Fruit fly (Drosophila melanogaster): ENCODE measurements around the gene CG33995.
A peak's percentile ranks its signal among the peaks of the same experiment; 100 is the strongest.

The CG33995 gene

DNA sequence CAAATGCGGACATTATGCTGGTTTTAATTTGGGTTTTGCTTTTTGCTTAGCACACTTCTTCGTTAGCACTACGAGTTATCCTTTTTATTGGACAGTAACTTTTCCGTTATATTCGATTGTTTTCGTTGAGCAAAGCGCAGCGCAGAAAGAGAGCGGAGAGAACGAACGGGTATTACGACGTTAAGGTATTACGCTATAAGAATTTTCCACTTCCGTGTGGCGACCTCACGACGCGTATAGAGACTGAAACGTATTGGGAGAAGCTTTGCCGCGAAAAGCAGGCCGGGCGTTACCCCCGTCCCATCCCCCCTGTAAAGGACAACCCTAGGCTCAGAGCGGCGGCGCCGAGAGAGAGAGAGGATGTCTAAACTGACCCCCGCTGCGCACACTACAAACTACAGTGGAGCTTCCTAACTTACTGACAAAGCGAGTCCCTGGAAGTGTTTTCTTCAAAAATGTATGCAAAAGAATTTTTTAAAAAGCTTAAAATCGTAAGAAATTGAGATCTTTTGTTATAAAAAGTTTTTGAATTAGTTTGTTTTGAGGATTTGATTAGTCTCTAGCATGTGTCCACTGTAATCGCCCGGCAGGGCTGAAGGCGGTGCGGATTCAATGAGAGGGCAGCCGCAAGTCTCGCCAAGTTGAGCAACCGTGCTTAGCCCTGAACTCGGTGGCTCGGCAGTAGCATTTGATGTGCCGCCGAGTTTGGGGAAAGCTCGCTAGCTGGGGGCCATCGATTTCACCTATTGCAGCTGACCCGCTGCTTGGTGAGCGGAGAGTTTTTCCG, 38.2 kb upstream of the CG33995 start (continued):
- peak; percentile 84; the same call in 1 of the 2 replicates for TF ChIP-seq bowl (GFP tag; IDR thresholded peaks at IDR 0.05)
- peak; percentile 78 for TF ChIP-seq Vsx1 (GFP tag; optimal IDR thresholded peaks at IDR 0.05)
- TF ChIP-seq nerfin-2 (GFP tag; IDR thresholded peaks at IDR 0.05; ENCODE audit: partially characterized antibody) = no peak
- TF ChIP-seq CG18764 (GFP tag; optimal IDR thresholded peaks at IDR 0.05) = peak; percentile 84
- peak; percentile 97 for TF ChIP-seq CG34376 (GFP tag; optimal IDR thresholded peaks at IDR 0.05)
- TF ChIP-seq CG31224 (GFP tag; IDR thresholded peaks at IDR 0.05) = peak; percentile 90
- TF ChIP-seq chn (GFP tag; optimal IDR thresholded peaks at IDR 0.05) = peak; percentile 93
- TF ChIP-seq CG15479 (GFP tag; optimal IDR thresholded peaks at IDR 0.05) = no peak
- peak; percentile 88 for TF ChIP-seq CG15601 (tag; optimal IDR thresholded peaks at IDR 0.05)
- peak; percentile 83 for TF ChIP-seq dati (GFP tag; IDR thresholded peaks at IDR 0.05)
- TF ChIP-seq gfzf (GFP tag; optimal IDR thresholded peaks at IDR 0.05) = peak; percentile 11
- TF ChIP-seq CG10267 (tag; optimal IDR thresholded peaks at IDR 0.05) = peak; percentile 85
- peak; percentile 94 for TF ChIP-seq fd3F (GFP tag; optimal IDR thresholded peaks at IDR 0.05)
- TF ChIP-seq Side (GFP tag; optimal IDR thresholded peaks at IDR 0.05) = peak; percentile 95
- peak; percentile 91 for TF ChIP-seq CG11398 (GFP tag; optimal IDR thresholded peaks at IDR 0.05)
- TF ChIP-seq CG10431 (GFP tag; optimal IDR thresholded peaks at IDR 0.05) = peak; percentile 65
- peak; percentile 94 for TF ChIP-seq vfl (GFP tag; optimal IDR thresholded peaks at IDR 0.05)
- peak; percentile 62 for TF ChIP-seq sr (GFP tag; IDR thresholded peaks at IDR 0.05)
- TF ChIP-seq Sox100B (GFP tag; optimal IDR thresholded peaks at IDR 0.05) = peak; percentile 87
- peak; percentile 70 for TF ChIP-seq CG3838 (GFP tag; optimal IDR thresholded peaks at IDR 0.05)
- TF ChIP-seq CG10543 (GFP tag; optimal IDR thresholded peaks at IDR 0.05) = peak; percentile 95
- peak; percentile 98 for TF ChIP-seq CG13894 (tag; optimal IDR thresholded peaks at IDR 0.05)
- peak; percentile 70 for TF ChIP-seq GATAe (GFP tag; conservative IDR thresholded peaks at IDR 0.05)
- TF ChIP-seq ems (GFP tag; optimal IDR thresholded peaks at IDR 0.05) = peak; percentile 94
- TF ChIP-seq stwl (tag; optimal IDR thresholded peaks at IDR 0.05) = peak; percentile 20
- TF ChIP-seq Max (GFP tag; optimal IDR thresholded peaks at IDR 0.05) = peak; percentile 85
- TF ChIP-seq CG10274 (GFP tag; optimal IDR thresholded peaks at IDR 0.05) = peak; percentile 78
- TF ChIP-seq Hr39 (optimal IDR thresholded peaks at IDR 0.05) = no peak
- TF ChIP-seq CG17359 (tag; optimal IDR thresholded peaks at IDR 0.05) = peak; percentile 97
- TF ChIP-seq Dp (GFP tag; optimal IDR thresholded peaks at IDR 0.05) = no peak
- peak; percentile 95 for TF ChIP-seq stc (GFP tag; IDR thresholded peaks at IDR 0.05)
- TF ChIP-seq btn (GFP tag; optimal IDR thresholded peaks at IDR 0.05) = peak; percentile 84
- TF ChIP-seq Oaz (GFP tag; IDR thresholded peaks at IDR 0.05) = peak; percentile 90
- TF ChIP-seq CG17829 (tag; optimal IDR thresholded peaks at IDR 0.05) = peak; percentile 91
- peak; percentile 96 for TF ChIP-seq gro (GFP tag; optimal IDR thresholded peaks at IDR 0.05)
- peak; percentile 96 for TF ChIP-seq CG14441 (GFP tag; IDR thresholded peaks at IDR 0.05)
- TF ChIP-seq mld (GFP tag; IDR thresholded peaks at IDR 0.05; ENCODE audit: partially characterized antibody) = no peak
- TF ChIP-seq CG1233 (GFP tag; optimal IDR thresholded peaks at IDR 0.05) = peak; percentile 93
- peak; percentile 85 for TF ChIP-seq CG11560 (tag; IDR thresholded peaks at IDR 0.05)
- peak; percentile 90 for TF ChIP-seq B-H1 (GFP tag; IDR thresholded peaks at IDR 0.05)
- TF ChIP-seq Tbp (GFP tag; optimal IDR thresholded peaks at IDR 0.05) = no peak
- TF ChIP-seq Kr (GFP tag; optimal IDR thresholded peaks at IDR 0.05) = no peak
- TF ChIP-seq Gug (GFP tag; IDR thresholded peaks at IDR 0.05) = peak; percentile 97
- TF ChIP-seq HLH54F (GFP tag; optimal IDR thresholded peaks at IDR 0.05) = peak; percentile 95
- TF ChIP-seq Taf1 (GFP tag; IDR thresholded peaks at IDR 0.05) = peak; percentile 94
- TF ChIP-seq CG31388 (GFP tag; optimal IDR thresholded peaks at IDR 0.05) = peak; percentile 79
- peak; percentile 67 for TF ChIP-seq CG33557 (GFP tag; optimal IDR thresholded peaks at IDR 0.05)
- TF ChIP-seq grn (GFP tag; optimal IDR thresholded peaks at IDR 0.05) = peak; percentile 60
- TF ChIP-seq Fer2 (tag; optimal IDR thresholded peaks at IDR 0.05) = peak; percentile 93
- TF ChIP-seq ATbp (GFP tag; optimal IDR thresholded peaks at IDR 0.05) = peak; percentile 93

All from whole organism, embryonic.